Worm (Caenorhabditis elegans) whole organism, mixed stage, embryonic: ENCODE results near the gene aak-1.

Source experiments
- M03D4.4 ChIP-seq: sonication (generic microtip); optimal IDR thresholded peaks from 2 replicates; lab custom pipeline; 2017; ENCODE audit warnings: mild to moderate bottlenecking, missing genetic modification characterization, missing compliant biosample characterization
- bed-3 ChIP-seq: fragments of 200-800 bp; sonication (Bioruptor generic); optimal IDR thresholded peaks from 3 replicates; lab custom pipeline; 2018; ENCODE audit warnings: mild to moderate bottlenecking, missing genetic modification characterization, moderate library complexity, missing compliant biosample characterization
- blmp-1 ChIP-seq: fragments of 150-350 bp; optimal IDR thresholded peaks from 2 replicates; lab custom pipeline; 2014; ENCODE audit warnings: missing biosample characterization, missing genetic modification characterization
- ceh-39 ChIP-seq: fragments of 150-350 bp; optimal IDR thresholded peaks from 2 replicates; lab custom pipeline; 2014; ENCODE audit warnings: missing biosample characterization, missing genetic modification characterization
- ceh-43 ChIP-seq: fragments of 200-800 bp; sonication (Bioruptor generic); optimal IDR thresholded peaks from 2 replicates; lab custom pipeline; 2018; ENCODE audit warnings: mild to moderate bottlenecking, missing genetic modification characterization, moderate library complexity, missing compliant biosample characterization
- ceh-83 ChIP-seq: fragments of 200-800 bp; sonication (Bioruptor generic); optimal IDR thresholded peaks from 2 replicates; lab custom pipeline; 2018; ENCODE audit warnings: mild to moderate bottlenecking, missing genetic modification characterization, missing compliant biosample characterization
- ces-1 ChIP-seq: fragments of 150-350 bp; optimal IDR thresholded peaks from 2 replicates; lab custom pipeline; 2014; ENCODE audit warnings: missing biosample characterization, missing genetic modification reagents, missing genetic modification characterization
- cnd-1 ChIP-seq: fragments of 200-800 bp; sonication (Bioruptor generic); optimal IDR thresholded peaks from 2 replicates; lab custom pipeline; 2018; ENCODE audit warnings: mild to moderate bottlenecking, missing genetic modification characterization, missing compliant biosample characterization
- drap-1 ChIP-seq: fragments of 200-800 bp; sonication (Bioruptor generic); optimal IDR thresholded peaks from 3 replicates; lab custom pipeline; 2018; ENCODE audit warnings: mild to moderate bottlenecking, missing genetic modification characterization, missing compliant biosample characterization
- elt-1 ChIP-seq: sonication (generic microtip); optimal IDR thresholded peaks from 2 replicates; lab custom pipeline; 2017; ENCODE audit warnings: missing genetic modification characterization, mild to moderate bottlenecking, missing compliant biosample characterization, antibody characterized with exemption, moderate library complexity, borderline replicate concordance; ENCODE audit not compliant: insufficient read depth
- elt-3 ChIP-seq: fragments of 150-350 bp; optimal IDR thresholded peaks from 2 replicates; lab custom pipeline; 2014; ENCODE audit warnings: missing biosample characterization, missing genetic modification characterization
- flh-1 ChIP-seq: fragments of 200-800 bp; sonication (Bioruptor generic); optimal IDR thresholded peaks from 2 replicates; lab custom pipeline; 2018; ENCODE audit warnings: mild to moderate bottlenecking, missing genetic modification characterization, moderate library complexity, missing compliant biosample characterization
- ham-2 ChIP-seq: fragments of 200-800 bp; sonication (Bioruptor generic); optimal IDR thresholded peaks from 2 replicates; lab custom pipeline; 2018; ENCODE audit warnings: mild to moderate bottlenecking, missing genetic modification characterization, missing compliant biosample characterization
- hlh-1 ChIP-seq: fragments of 150-350 bp; optimal IDR thresholded peaks from 2 replicates; lab custom pipeline; 2014; ENCODE audit warnings: missing biosample characterization, missing genetic modification reagents, missing genetic modification characterization
- lin-13 ChIP-seq: fragments of 150-350 bp; optimal IDR thresholded peaks from 2 replicates; lab custom pipeline; 2014; ENCODE audit warnings: missing biosample characterization, missing genetic modification characterization
- lin-32 ChIP-seq: fragments of 200-800 bp; sonication (Bioruptor generic); optimal IDR thresholded peaks from 2 replicates; lab custom pipeline; 2018; ENCODE audit warnings: mild to moderate bottlenecking, missing genetic modification characterization, missing compliant biosample characterization
- lsy-2 ChIP-seq: fragments of 150-350 bp; optimal IDR thresholded peaks from 2 replicates; lab custom pipeline; 2014; ENCODE audit warnings: missing biosample characterization, missing genetic modification characterization
- mab-5 ChIP-seq: fragments of 150-350 bp; optimal IDR thresholded peaks from 2 replicates; lab custom pipeline; 2014; ENCODE audit warnings: missing biosample characterization, missing genetic modification characterization
- mep-1 ChIP-seq: fragments of 150-350 bp; optimal IDR thresholded peaks from 2 replicates; lab custom pipeline; 2017; ENCODE audit warnings: missing biosample characterization, missing genetic modification reagents, missing genetic modification characterization, inconsistent platforms
- mls-2 ChIP-seq: sonication (generic microtip); optimal IDR thresholded peaks from 2 replicates; lab custom pipeline; 2016; ENCODE audit warnings: mild to moderate bottlenecking, missing genetic modification characterization, moderate library complexity, missing compliant biosample characterization
- nhr-12 ChIP-seq: fragments of 150-350 bp; optimal IDR thresholded peaks from 2 replicates; lab custom pipeline; 2014; ENCODE audit warnings: missing biosample characterization, missing genetic modification characterization
- nhr-2 ChIP-seq: fragments of 150-350 bp; optimal IDR thresholded peaks from 2 replicates; lab custom pipeline; 2014; ENCODE audit warnings: missing biosample characterization, missing genetic modification characterization
- nhr-237 ChIP-seq: fragments of 150-350 bp; optimal IDR thresholded peaks from 2 replicates; lab custom pipeline; 2014; ENCODE audit warnings: missing biosample characterization, missing genetic modification characterization
- nhr-28 ChIP-seq: fragments of 150-350 bp; optimal IDR thresholded peaks from 2 replicates; lab custom pipeline; 2014; ENCODE audit warnings: missing biosample characterization, missing genetic modification characterization
- nhr-76 ChIP-seq: sonication (generic microtip); optimal IDR thresholded peaks from 2 replicates; lab custom pipeline; 2017; ENCODE audit warnings: missing biosample characterization, missing genetic modification characterization
- pha-4 ChIP-seq: fragments of 150-350 bp; optimal IDR thresholded peaks from 2 replicates; lab custom pipeline; 2018; ENCODE audit warnings: missing biosample characterization, missing genetic modification reagents, missing genetic modification characterization
- sem-2 ChIP-seq: fragments of 200-800 bp; sonication (Bioruptor generic); optimal IDR thresholded peaks from 2 replicates; lab custom pipeline; 2018; ENCODE audit warnings: mild to moderate bottlenecking, missing genetic modification characterization, missing compliant biosample characterization
- snpc-4 ChIP-seq: fragments of 150-350 bp; optimal IDR thresholded peaks from 2 replicates; lab custom pipeline; 2014; ENCODE audit warnings: missing biosample characterization, missing genetic modification characterization
- sptf-1 ChIP-seq: sonication (generic microtip); optimal IDR thresholded peaks from 2 replicates; lab custom pipeline; 2017; ENCODE audit warnings: mild to moderate bottlenecking, missing genetic modification characterization, moderate library complexity, missing compliant biosample characterization
- tbx-8 ChIP-seq: fragments of 200-800 bp; sonication (Bioruptor generic); optimal IDR thresholded peaks from 2 replicates; lab custom pipeline; 2018; ENCODE audit warnings: mild to moderate bottlenecking, missing genetic modification characterization, moderate library complexity, missing compliant biosample characterization
- unc-120 ChIP-seq: sonication (generic microtip); optimal IDR thresholded peaks from 2 replicates; lab custom pipeline; 2017; ENCODE audit warnings: missing genetic modification characterization, missing compliant biosample characterization; ENCODE audit not compliant: poor library complexity, severe bottlenecking
- unc-39 ChIP-seq: fragments of 150-350 bp; optimal IDR thresholded peaks from 2 replicates; lab custom pipeline; 2014; ENCODE audit warnings: missing biosample characterization, missing genetic modification characterization
- unc-62 ChIP-seq: fragments of 150-350 bp; optimal IDR thresholded peaks from 2 replicates; lab custom pipeline; 2014; ENCODE audit warnings: missing biosample characterization, missing genetic modification reagents, missing genetic modification characterization
- zip-8 ChIP-seq: fragments of 150-350 bp; optimal IDR thresholded peaks from 2 replicates; lab custom pipeline; 2014; ENCODE audit warnings: missing biosample characterization, missing genetic modification characterization
- ztf-11 ChIP-seq: fragments of 150-350 bp; optimal IDR thresholded peaks from 2 replicates; lab custom pipeline; 2014; ENCODE audit warnings: missing biosample characterization, missing genetic modification characterization

Gene aak-1

ce11 chrIII:8805815-8806214, 44.9 kb upstream of the aak-1 start:
- peak; percentile 43 for TF ChIP-seq ceh-83 (GFP tag; lab: Kevin White, UChicago)
- no peak for TF ChIP-seq unc-62 (GFP tag; lab: Kevin White, UChicago)

- peak; percentile 86 for TF ChIP-seq mls-2 (tag; lab: Kevin White, UChicago)
- peak; percentile 63 for TF ChIP-seq sptf-1 (tag; lab: Kevin White, UChicago)
- peak; percentile 97 for TF ChIP-seq nhr-2 (tag; lab: Kevin White, UChicago)
- peak; percentile 74 for TF ChIP-seq mab-5
- TF ChIP-seq ztf-11 (tag; lab: Kevin White, UChicago) = peak; percentile 89
- TF ChIP-seq ceh-39 (tag; lab: Kevin White, UChicago) = peak; percentile 93
- peak; percentile 57 for TF ChIP-seq unc-39 (tag; lab: Kevin White, UChicago)
- peak; percentile 98 for TF ChIP-seq mep-1 (tag; lab: Kevin White, UChicago)
- peak; percentile 11 for TF ChIP-seq nhr-28
- TF ChIP-seq pha-4 (tag; lab: Kevin White, UChicago) = peak; percentile 89
- TF ChIP-seq bed-3 (GFP tag; lab: Kevin White, UChicago) = peak; percentile 48
- no peak for TF ChIP-seq flh-1 (GFP tag; lab: Kevin White, UChicago)
- peak; percentile 55 for TF ChIP-seq M03D4.4
- TF ChIP-seq lin-13 (tag; lab: Kevin White, UChicago) = no peak
- peak; percentile 47 for TF ChIP-seq ceh-43
- TF ChIP-seq elt-1 (tag; lab: Kevin White, UChicago) = peak; percentile 25
- TF ChIP-seq sem-2 (GFP tag; lab: Kevin White, UChicago) = no peak
- TF ChIP-seq nhr-12 (tag; lab: Kevin White, UChicago) = no peak
- peak; percentile 31 for TF ChIP-seq lin-32 (GFP tag; lab: Kevin White, UChicago)
- peak; percentile 97 for TF ChIP-seq hlh-1 (tag; lab: Kevin White, UChicago)
- TF ChIP-seq ceh-83 (GFP tag; lab: Kevin White, UChicago) = no peak
- no peak for TF ChIP-seq blmp-1 (tag; lab: Kevin White, UChicago)
- no peak for TF ChIP-seq nhr-76 (tag; lab: Kevin White, UChicago)
- TF ChIP-seq lsy-2 (tag; lab: Kevin White, UChicago) = peak; percentile 85
- peak; percentile 39 for TF ChIP-seq zip-8
- peak; percentile 69 for TF ChIP-seq cnd-1
- peak; percentile 96 for TF ChIP-seq ces-1
- TF ChIP-seq tbx-8 = peak; percentile 65
- peak; percentile 93 for TF ChIP-seq elt-3 (tag; lab: Kevin White, UChicago)
- TF ChIP-seq nhr-237 (tag; lab: Kevin White, UChicago) = peak; percentile 97
- TF ChIP-seq snpc-4 = no peak
- TF ChIP-seq ham-2 (GFP tag; lab: Kevin White, UChicago) = peak; percentile 99
- peak; percentile 99 for TF ChIP-seq unc-62 (GFP tag; lab: Kevin White, UChicago)
- TF ChIP-seq drap-1 (GFP tag; lab: Kevin White, UChicago) = peak; percentile 86
- TF ChIP-seq unc-120 = peak; percentile 97
These were observed 41.3 kb upstream of the aak-1 start for ce11 chrIII:8801864-8802818.

ce11 chrIII:8801352-8801863, 40.5 kb upstream of the aak-1 start:
- TF ChIP-seq mls-2 (tag; lab: Kevin White, UChicago) (no peak), blmp-1 (tag; lab: Kevin White, UChicago) (peak; percentile 31)

DNA sequence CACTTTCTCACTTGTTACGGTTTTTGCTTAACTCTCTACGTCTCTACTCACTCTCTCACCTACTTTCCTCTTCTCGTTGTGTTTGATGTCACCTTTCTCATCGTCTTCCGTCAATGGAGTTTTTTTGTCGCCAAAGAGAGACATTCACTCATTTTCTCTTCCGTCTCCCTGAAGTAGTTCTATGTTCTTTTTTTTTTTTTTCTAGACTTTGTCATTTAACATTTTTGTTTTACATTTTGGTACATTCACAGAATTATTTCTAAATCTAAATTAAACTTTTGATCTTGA, 39.9 kb upstream of the aak-1 start:
- TF ChIP-seq unc-120 = no peak
- no peak for TF ChIP-seq ceh-43
- no peak for TF ChIP-seq sptf-1 (tag; lab: Kevin White, UChicago)
- no peak for TF ChIP-seq elt-3 (tag; lab: Kevin White, UChicago)
- no peak for TF ChIP-seq zip-8
- TF ChIP-seq tbx-8 = no peak
- TF ChIP-seq cnd-1 = no peak
- TF ChIP-seq ztf-11 (tag; lab: Kevin White, UChicago) = no peak
- TF ChIP-seq unc-39 (tag; lab: Kevin White, UChicago) = no peak
- TF ChIP-seq lin-32 (GFP tag; lab: Kevin White, UChicago) = no peak
- no peak for TF ChIP-seq mls-2 (tag; lab: Kevin White, UChicago)
- no peak for TF ChIP-seq nhr-76 (tag; lab: Kevin White, UChicago)
- TF ChIP-seq sem-2 (GFP tag; lab: Kevin White, UChicago) = no peak
- no peak for TF ChIP-seq nhr-237 (tag; lab: Kevin White, UChicago)
- TF ChIP-seq mep-1 (tag; lab: Kevin White, UChicago) = no peak
- no peak for TF ChIP-seq ceh-83 (GFP tag; lab: Kevin White, UChicago)
